Fruit fly (Drosophila melanogaster): ENCODE results near the gene vig2.

The vig2 gene

dm6 chr3R:25167407-25168191 is 44.4 kb downstream of the vig2 start (continued):
- TF ChIP-seq grau (tag; optimal IDR thresholded peaks at IDR 0.05): peak; percentile 26
- no peak for TF ChIP-seq chn (GFP tag; optimal IDR thresholded peaks at IDR 0.05)
- no peak for TF ChIP-seq tup (GFP tag; optimal IDR thresholded peaks at IDR 0.05)
- no peak for TF ChIP-seq CG11398 (GFP tag; optimal IDR thresholded peaks at IDR 0.05)
- peak in 1 of 2 experiments; percentile 10 for TF ChIP-seq Hr51 (GFP tag; optimal IDR thresholded peaks at IDR 0.05)
- TF ChIP-seq da (GFP tag; optimal IDR thresholded peaks at IDR 0.05): no peak
- peak; percentile 28; the same call in 1 of the 2 replicates for TF ChIP-seq crol (GFP tag; IDR thresholded peaks at IDR 0.05)
- no peak for TF ChIP-seq CG11696 (GFP tag; IDR thresholded peaks at IDR 0.05)
- TF ChIP-seq Sox100B (GFP tag; optimal IDR thresholded peaks at IDR 0.05): peak; percentile 8
- TF ChIP-seq caup (GFP tag; optimal IDR thresholded peaks at IDR 0.05; ENCODE audit: severe bottlenecking): peak; percentile 5
- peak; percentile 63 for TF ChIP-seq Hey (tag; optimal IDR thresholded peaks at IDR 0.05)
- no peak for TF ChIP-seq CG12942 (GFP tag; optimal IDR thresholded peaks at IDR 0.05)
- peak; percentile 45 for TF ChIP-seq dmrt99B (tag; optimal IDR thresholded peaks at IDR 0.05)
- TF ChIP-seq CG17361 (GFP tag; IDR thresholded peaks at IDR 0.05): 0 out of 3 replicates have a peak, but pooled peaks have one; percentile 33
- TF ChIP-seq BEAF-32 (GFP tag; optimal IDR thresholded peaks at IDR 0.05): no peak
- TF ChIP-seq Hr39 (optimal IDR thresholded peaks at IDR 0.05): peak; percentile 21
- TF ChIP-seq CG3065 (GFP tag; optimal IDR thresholded peaks at IDR 0.05): no peak
- no peak for TF ChIP-seq fd96Cb (tag; optimal IDR thresholded peaks at IDR 0.05)
- TF ChIP-seq CG13424 (tag; optimal IDR thresholded peaks at IDR 0.05): peak; percentile 16
- peak; percentile 21 for TF ChIP-seq Meics (GFP tag; optimal IDR thresholded peaks at IDR 0.05)
- peak; percentile 33 for TF ChIP-seq CG18262 (tag; optimal IDR thresholded peaks at IDR 0.05)
- peak; percentile 32; the same call in 1 of the 2 replicates for TF ChIP-seq onecut (GFP tag; IDR thresholded peaks at IDR 0.05)
- TF ChIP-seq CG3281 (GFP tag; optimal IDR thresholded peaks at IDR 0.05): peak; percentile 4
- TF ChIP-seq CG12659 (GFP tag; optimal IDR thresholded peaks at IDR 0.05): peak; percentile 16
- peak; percentile 54 for TF ChIP-seq pros (GFP tag; optimal IDR thresholded peaks at IDR 0.05)
- TF ChIP-seq nmo (GFP tag; optimal IDR thresholded peaks at IDR 0.05): peak; percentile 27
- TF ChIP-seq CG9215 (GFP tag; IDR thresholded peaks at IDR 0.05): no peak
- no peak for TF ChIP-seq CG17829 (tag; optimal IDR thresholded peaks at IDR 0.05)
- TF ChIP-seq kni (GFP tag; optimal IDR thresholded peaks at IDR 0.05): no peak
- TF ChIP-seq CoRest (tag; optimal IDR thresholded peaks at IDR 0.05): peak; percentile 29
- peak; percentile 17 for TF ChIP-seq CG10979 (tag; optimal IDR thresholded peaks at IDR 0.05)
- no peak for TF ChIP-seq nerfin-1 (tag; optimal IDR thresholded peaks at IDR 0.05)
- no peak for TF ChIP-seq prd (optimal IDR thresholded peaks at IDR 0.05)
- no peak for TF ChIP-seq prd (GFP tag; IDR thresholded peaks at IDR 0.05)
- 0 out of 3 replicates have a peak, but pooled peaks have one; percentile 34 for TF ChIP-seq CG2199 (GFP tag; IDR thresholded peaks at IDR 0.05)
- no peak for TF ChIP-seq otp (GFP tag; IDR thresholded peaks at IDR 0.05)
- TF ChIP-seq CG15269 (tag; optimal IDR thresholded peaks at IDR 0.05): peak; percentile 9
- TF ChIP-seq CG7357 (GFP tag; IDR thresholded peaks at IDR 0.05): no peak
- peak; percentile 42 for TF ChIP-seq CG7556 (GFP tag; optimal IDR thresholded peaks at IDR 0.05)
- peak; percentile 82 for TF ChIP-seq sens (GFP tag)
- TF ChIP-seq CG8359 (GFP tag; optimal IDR thresholded peaks at IDR 0.05; ENCODE audit: borderline replicate concordance): no peak
- no peak for TF ChIP-seq grn (GFP tag; optimal IDR thresholded peaks at IDR 0.05)
- peak; percentile 10 for TF ChIP-seq CG2120 (GFP tag; optimal IDR thresholded peaks at IDR 0.05)
- TF ChIP-seq dysf (GFP tag; IDR thresholded peaks at IDR 0.05): no peak
- no peak for TF ChIP-seq croc (GFP tag; conservative IDR thresholded peaks at IDR 0.05)
- TF ChIP-seq phol (tag; optimal IDR thresholded peaks at IDR 0.05): peak; percentile 14
- TF ChIP-seq Hr3 (GFP tag; optimal IDR thresholded peaks at IDR 0.05): no peak
- TF ChIP-seq chinmo (GFP tag; IDR thresholded peaks at IDR 0.05; ENCODE audit: partially characterized antibody): 0 out of 4 replicates have a peak, but pooled peaks have one; percentile 32
- no peak for TF ChIP-seq z (GFP tag; IDR thresholded peaks at IDR 0.05)
